Worm (Caenorhabditis elegans) whole organism, midembryonic: ENCODE data around the gene C04F5.8.

Source experiments
- T22C8.4 ChIP-seq: fragments of 200-800 bp; sonication (Bioruptor generic); IDR thresholded peaks from 2 replicates; pipeline ENCODE4 v1.3.6; 2022; ENCODE audit warnings: missing genetic modification characterization, missing compliant biosample characterization
- cog-1 ChIP-seq: sonication (generic microtip); optimal IDR thresholded peaks from 2 replicates; lab custom pipeline; 2016; ENCODE audit warnings: missing genetic modification characterization, missing compliant biosample characterization
- flt-1 ChIP-seq: fragments of 200-800 bp; sonication (Bioruptor generic); IDR thresholded peaks from 2 replicates; pipeline ENCODE4 v1.3.6; 2022; ENCODE audit warnings: missing genetic modification characterization, missing compliant biosample characterization
- klf-2 ChIP-seq: fragments of 200-800 bp; sonication (Bioruptor generic); conservative IDR thresholded peaks from 2 replicates; pipeline ENCODE4 v1.3.6; 2022; ENCODE audit warnings: missing genetic modification reagents, missing genetic modification characterization, missing compliant biosample characterization
- med-1 ChIP-seq: sonication (generic microtip); optimal IDR thresholded peaks from 2 replicates; lab custom pipeline; 2017; ENCODE audit warnings: missing genetic modification characterization, mild to moderate bottlenecking, missing compliant biosample characterization, antibody characterized with exemption, missing genetic modification reagents; ENCODE audit not compliant: insufficient read depth
- ref-1 ChIP-seq: fragments of 200-800 bp; sonication (Bioruptor generic); conservative IDR thresholded peaks from 2 replicates; pipeline ENCODE4 v1.3.6; 2022; ENCODE audit warnings: missing genetic modification reagents, missing genetic modification characterization, missing compliant biosample characterization
- tab-1 ChIP-seq: fragments of 200-800 bp; sonication (Bioruptor generic); IDR thresholded peaks from 2 replicates; pipeline ENCODE4 v1.3.6; 2022; ENCODE audit warnings: missing genetic modification characterization, missing compliant biosample characterization
- ztf-23 ChIP-seq: fragments of 200-800 bp; sonication (Bioruptor generic); IDR thresholded peaks from 2 replicates; pipeline ENCODE4 v1.3.6; 2022; ENCODE audit warnings: missing genetic modification reagents, missing genetic modification characterization, missing compliant biosample characterization
- ztf-29 ChIP-seq: fragments of 200-800 bp; sonication (Bioruptor generic); IDR thresholded peaks from 2 replicates; pipeline ENCODE4 v1.3.6; 2022; ENCODE audit warnings: missing genetic modification reagents, missing genetic modification characterization, missing compliant biosample characterization

C04F5.8 gene

ce11 chrV:5137919-5138318, 24.4 kb upstream of the C04F5.8 start, which contains the start of gene F14F9.3:
Gene F14F9.3, plus strand, starts transcription at chrV:5138219.
- TF ChIP-seq ref-1 (GFP tag; lab: Robert Waterston, UW), result no peak
- no peak for TF ChIP-seq ztf-23 (GFP tag; lab: Robert Waterston, UW)
- TF ChIP-seq cog-1 (tag; lab: Kevin White, UChicago), result no peak

ce11 chrV:5132441-5132840, 18.9 kb upstream of the C04F5.8 start, which contains the start of gene F14F9.4:
Gene F14F9.4, plus strand, starts transcription at chrV:5132741.
- no peak for TF ChIP-seq tab-1 (GFP tag; lab: Robert Waterston, UW)
- TF ChIP-seq T22C8.4 (GFP tag; lab: Robert Waterston, UW), result no peak
- no peak for TF ChIP-seq ztf-23 (GFP tag; lab: Robert Waterston, UW)
- no peak for TF ChIP-seq klf-2 (GFP tag; lab: Robert Waterston, UW)
- no peak for TF ChIP-seq ref-1 (GFP tag; lab: Robert Waterston, UW)
- no peak for TF ChIP-seq ztf-29 (GFP tag; lab: Robert Waterston, UW)
- TF ChIP-seq cog-1 (tag; lab: Kevin White, UChicago), result no peak

DNA sequence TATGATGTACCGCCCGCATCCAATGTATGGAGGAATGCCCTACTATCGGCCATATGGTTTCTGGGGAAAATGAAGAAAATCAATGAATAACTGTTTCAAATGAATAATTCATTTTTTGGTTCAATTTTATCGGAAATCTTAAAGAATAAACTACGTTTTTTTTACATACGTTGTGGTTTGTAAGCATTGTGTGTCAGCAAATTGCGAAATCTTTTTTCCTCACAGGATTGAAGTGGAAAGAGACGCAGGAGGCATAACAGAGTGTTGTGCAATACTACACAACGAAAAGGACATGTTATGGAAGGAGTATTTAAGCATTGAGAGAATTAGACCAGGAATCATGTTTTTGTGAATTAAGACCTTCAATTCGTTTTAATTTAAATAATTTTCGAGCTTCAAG, 17.8 kb upstream of the C04F5.8 start:
- TF ChIP-seq ref-1 (GFP tag; lab: Robert Waterston, UW), result no peak
- TF ChIP-seq klf-2 (GFP tag; lab: Robert Waterston, UW), result no peak
- no peak for TF ChIP-seq med-1 (GFP tag; lab: Kevin White, UChicago)
- TF ChIP-seq tab-1 (GFP tag; lab: Robert Waterston, UW), result no peak
- TF ChIP-seq T22C8.4 (GFP tag; lab: Robert Waterston, UW), result no peak
- TF ChIP-seq ztf-23 (GFP tag; lab: Robert Waterston, UW), result no peak
- no peak for TF ChIP-seq ztf-29 (GFP tag; lab: Robert Waterston, UW)
- TF ChIP-seq flt-1 (GFP tag; lab: Robert Waterston, UW), result no peak
- no peak for TF ChIP-seq cog-1 (tag; lab: Kevin White, UChicago)

DNA sequence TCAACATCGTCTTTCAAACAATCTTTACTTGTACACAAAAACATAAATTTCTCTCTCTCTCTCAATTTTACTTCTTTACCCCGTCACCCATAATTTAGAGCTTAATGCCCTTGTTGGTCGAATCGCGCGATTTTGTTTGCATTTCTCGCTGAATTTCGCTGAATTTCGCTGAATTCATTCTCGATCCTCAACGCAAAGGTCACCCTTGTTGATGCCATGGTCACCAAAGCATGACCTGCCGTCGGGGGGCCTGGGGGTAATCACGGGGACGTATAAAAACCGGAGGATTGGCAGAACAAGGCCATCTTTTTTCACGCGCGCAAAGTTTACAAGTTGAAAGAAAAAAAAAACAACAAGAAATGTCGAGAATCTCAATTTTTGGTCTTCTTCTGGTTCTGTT, 16.5 kb upstream of the C04F5.8 start, which contains the start of gene F14F9.8:
Gene F14F9.8, plus strand, starts transcription at position 301 of the 400 bp plus-strand sequence.
- TF ChIP-seq cog-1 (tag; lab: Kevin White, UChicago) (no peak), ztf-29 (GFP tag; lab: Robert Waterston, UW) (no peak), ref-1 (GFP tag; lab: Robert Waterston, UW) (no peak), ztf-23 (GFP tag; lab: Robert Waterston, UW) (no peak), med-1 (GFP tag; lab: Kevin White, UChicago) (no peak), flt-1 (GFP tag; lab: Robert Waterston, UW) (no peak), tab-1 (GFP tag; lab: Robert Waterston, UW) (no peak), T22C8.4 (GFP tag; lab: Robert Waterston, UW) (no peak)

DNA sequence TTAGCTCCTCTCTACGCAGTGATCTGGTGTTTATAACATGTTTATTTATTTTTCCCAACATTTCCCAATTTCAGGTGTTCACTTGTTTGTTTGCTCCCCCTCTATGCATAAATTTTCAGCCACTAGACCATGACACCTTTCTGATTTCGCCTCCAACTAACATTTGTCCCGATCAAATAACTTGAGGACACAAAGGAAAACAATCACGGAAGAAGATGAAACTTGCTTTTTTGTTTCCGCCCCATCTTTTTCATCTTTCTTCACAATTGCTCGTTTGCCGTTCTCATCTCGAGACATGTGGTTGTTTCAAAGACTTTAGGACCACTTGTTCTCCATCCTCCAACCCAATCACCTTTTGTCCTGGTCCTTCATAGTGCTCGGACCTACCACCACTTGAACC, 13.2 kb upstream of the C04F5.8 start, which contains the start of gene F14F9.5:
Gene F14F9.5, plus strand, starts transcription at position 301 of the 400 bp plus-strand sequence.
- TF ChIP-seq flt-1 (GFP tag; lab: Robert Waterston, UW), result no peak
- TF ChIP-seq klf-2 (GFP tag; lab: Robert Waterston, UW), result no peak
- no peak for TF ChIP-seq cog-1 (tag; lab: Kevin White, UChicago)
- no peak for TF ChIP-seq T22C8.4 (GFP tag; lab: Robert Waterston, UW)
- TF ChIP-seq ztf-29 (GFP tag; lab: Robert Waterston, UW), result no peak
- TF ChIP-seq tab-1 (GFP tag; lab: Robert Waterston, UW), result no peak
- no peak for TF ChIP-seq ref-1 (GFP tag; lab: Robert Waterston, UW)
- no peak for TF ChIP-seq med-1 (GFP tag; lab: Kevin White, UChicago)
- no peak for TF ChIP-seq ztf-23 (GFP tag; lab: Robert Waterston, UW)

ce11 chrV:5119679-5120078, 6.1 kb upstream of the C04F5.8 start, which contains the start of gene sid-1:
Gene sid-1, plus strand, starts transcription at chrV:5119970.
- no peak for TF ChIP-seq tab-1 (GFP tag; lab: Robert Waterston, UW)
- no peak for TF ChIP-seq ref-1 (GFP tag; lab: Robert Waterston, UW)
- TF ChIP-seq cog-1 (tag; lab: Kevin White, UChicago), result no peak
- no peak for TF ChIP-seq ztf-29 (GFP tag; lab: Robert Waterston, UW)
- no peak for TF ChIP-seq T22C8.4 (GFP tag; lab: Robert Waterston, UW)
- TF ChIP-seq ztf-23 (GFP tag; lab: Robert Waterston, UW), result no peak
- TF ChIP-seq med-1 (GFP tag; lab: Kevin White, UChicago), result no peak
- TF ChIP-seq klf-2 (GFP tag; lab: Robert Waterston, UW), result no peak
- no peak for TF ChIP-seq flt-1 (GFP tag; lab: Robert Waterston, UW)

DNA sequence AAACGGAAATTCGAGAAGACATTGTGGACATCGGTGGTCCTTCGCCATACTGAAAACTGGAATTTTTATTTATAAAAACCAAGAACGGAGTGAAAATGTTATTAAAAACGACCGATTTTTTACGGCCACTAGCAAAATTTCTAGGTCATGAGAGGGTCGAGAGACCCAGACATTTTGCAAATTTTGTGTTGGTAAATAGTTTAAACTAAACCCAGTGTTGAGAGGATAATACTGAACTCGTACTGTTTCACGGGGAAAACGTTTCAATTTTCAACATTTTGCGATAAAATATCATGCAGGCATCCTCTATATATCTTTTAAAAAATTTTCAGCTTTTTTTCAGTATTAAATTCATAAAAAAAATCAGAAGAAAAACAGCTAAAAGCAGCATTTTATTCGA, 5.6 kb upstream of the C04F5.8 start, which contains the start of gene C04F5.9:
Gene C04F5.9, minus strand, starts transcription at position 101 of the 400 bp plus-strand sequence.
- TF ChIP-seq T22C8.4 (GFP tag; lab: Robert Waterston, UW) (no peak), med-1 (GFP tag; lab: Kevin White, UChicago) (no peak), ztf-29 (GFP tag; lab: Robert Waterston, UW) (no peak), flt-1 (GFP tag; lab: Robert Waterston, UW) (no peak), cog-1 (tag; lab: Kevin White, UChicago) (no peak), ztf-23 (GFP tag; lab: Robert Waterston, UW) (no peak), tab-1 (GFP tag; lab: Robert Waterston, UW) (no peak), ref-1 (GFP tag; lab: Robert Waterston, UW) (no peak), klf-2 (GFP tag; lab: Robert Waterston, UW) (no peak)

ce11 chrV:5110684-5111083, 2.9 kb downstream of the C04F5.8 start, which contains the start of gene ugt-63:
Gene ugt-63, minus strand, starts transcription at chrV:5110772.
- TF ChIP-seq klf-2 (GFP tag; lab: Robert Waterston, UW) (no peak), flt-1 (GFP tag; lab: Robert Waterston, UW) (no peak), med-1 (GFP tag; lab: Kevin White, UChicago) (no peak), cog-1 (tag; lab: Kevin White, UChicago) (no peak), tab-1 (GFP tag; lab: Robert Waterston, UW) (no peak), ztf-29 (GFP tag; lab: Robert Waterston, UW) (no peak), T22C8.4 (GFP tag; lab: Robert Waterston, UW) (no peak), ztf-23 (GFP tag; lab: Robert Waterston, UW) (no peak)

- TF ChIP-seq ztf-23 (GFP tag; lab: Robert Waterston, UW) (no peak), tab-1 (GFP tag; lab: Robert Waterston, UW) (no peak)
These were observed 5.7 kb downstream of the C04F5.8 start, which contains the start of gene srab-3 for ce11 chrV:5107816-5108215. Gene srab-3, minus strand, starts transcription at chrV:5107916.
